Fruit fly (Drosophila melanogaster): Measurements from ENCODE around the gene twe.

twe gene

dm6 chr2L:16279774-16280252 is 18.1 kb upstream of the twe start (continued):
- TF ChIP-seq CG32264 (GFP tag; optimal IDR thresholded peaks at IDR 0.05) (no peak), Rel (GFP tag; optimal IDR thresholded peaks at IDR 0.05) (no peak), Rel (tag; optimal IDR thresholded peaks at IDR 0.05) (no peak), CrebA (GFP tag; optimal IDR thresholded peaks at IDR 0.05; ENCODE audit: borderline replicate concordance) (no peak), Hr78 (GFP tag; optimal IDR thresholded peaks at IDR 0.05) (no peak), dsf (GFP tag; optimal IDR thresholded peaks at IDR 0.05; ENCODE audit: borderline replicate concordance) (no peak), Hnf4 (GFP tag; optimal IDR thresholded peaks at IDR 0.05) (peak; percentile 32), OdsH (GFP tag; optimal IDR thresholded peaks at IDR 0.05) (peak; percentile 72), brk (GFP tag; optimal IDR thresholded peaks at IDR 0.05) (no peak), Dif (GFP tag; optimal IDR thresholded peaks at IDR 0.05; ENCODE audit: partially characterized antibody) (no peak), pan (optimal IDR thresholded peaks at IDR 0.05) (no peak), dmrt93B (GFP tag; optimal IDR thresholded peaks at IDR 0.05) (peak; percentile 20), jim (GFP tag; optimal IDR thresholded peaks at IDR 0.05) (no peak), sage (GFP tag; optimal IDR thresholded peaks at IDR 0.05) (no peak), foxo (GFP tag; optimal IDR thresholded peaks at IDR 0.05) (peak in 1 of 2 experiments; percentile 68), sv (GFP tag; optimal IDR thresholded peaks at IDR 0.05) (peak; percentile 88), Dfd (GFP tag; optimal IDR thresholded peaks at IDR 0.05) (no peak)

dm6 chr2L:16278842-16279241 is 17.2 kb upstream of the twe start:
- TF ChIP-seq Rel (GFP tag; optimal IDR thresholded peaks at IDR 0.05) (no peak), Rel (tag; optimal IDR thresholded peaks at IDR 0.05) (peak; percentile 82), brk (GFP tag; optimal IDR thresholded peaks at IDR 0.05) (no peak), lola (GFP tag; optimal IDR thresholded peaks at IDR 0.05) (no peak)

dm6 chr2L:16277922-16278321 is 16.2 kb upstream of the twe start:
- TF ChIP-seq CrebA (GFP tag; optimal IDR thresholded peaks at IDR 0.05; ENCODE audit: borderline replicate concordance), result no peak
- no peak for TF ChIP-seq lola (GFP tag; optimal IDR thresholded peaks at IDR 0.05)
- TF ChIP-seq Rel (GFP tag; optimal IDR thresholded peaks at IDR 0.05), result no peak
- TF ChIP-seq Rel (tag; optimal IDR thresholded peaks at IDR 0.05), result no peak
- TF ChIP-seq Vsx2 (GFP tag; optimal IDR thresholded peaks at IDR 0.05; ENCODE audit: partially characterized antibody), result no peak
- no peak for TF ChIP-seq tai (GFP tag; optimal IDR thresholded peaks at IDR 0.05)

- TF ChIP-seq ey (GFP tag; optimal IDR thresholded peaks at IDR 0.05), result no peak
- no peak for TF ChIP-seq Jra (GFP tag; optimal IDR thresholded peaks at IDR 0.05)
- TF ChIP-seq psq (GFP tag; optimal IDR thresholded peaks at IDR 0.05), result no peak
- TF ChIP-seq jim (GFP tag; optimal IDR thresholded peaks at IDR 0.05), result no peak
- TF ChIP-seq Myc (optimal IDR thresholded peaks at IDR 0.05), result no peak
- TF ChIP-seq h (GFP tag; optimal IDR thresholded peaks at IDR 0.05), result no peak
- no peak for TF ChIP-seq Dif (GFP tag; optimal IDR thresholded peaks at IDR 0.05; ENCODE audit: partially characterized antibody)
- no peak for TF ChIP-seq CG32264 (GFP tag; optimal IDR thresholded peaks at IDR 0.05)
- no peak for TF ChIP-seq brk (GFP tag; optimal IDR thresholded peaks at IDR 0.05)
- no peak for TF ChIP-seq Hr83 (GFP tag; optimal IDR thresholded peaks at IDR 0.05; ENCODE audit: poor library complexity, severe bottlenecking)
- TF ChIP-seq Hr78 (GFP tag; optimal IDR thresholded peaks at IDR 0.05), result no peak
- no peak for TF ChIP-seq usp (GFP tag; optimal IDR thresholded peaks at IDR 0.05)
- no peak for TF ChIP-seq GATAd (GFP tag; optimal IDR thresholded peaks at IDR 0.05)
- TF ChIP-seq CG9705 (GFP tag; optimal IDR thresholded peaks at IDR 0.05), result no peak
- TF ChIP-seq Dfd (GFP tag; optimal IDR thresholded peaks at IDR 0.05), result no peak
Observed at dm6 chr2L:16276820-16277219, 15.1 kb upstream of the twe start.

dm6 chr2L:16275809-16276178 is 14.1 kb upstream of the twe start:
- TF ChIP-seq h (GFP tag; optimal IDR thresholded peaks at IDR 0.05) (peak; percentile 21), Jra (GFP tag; optimal IDR thresholded peaks at IDR 0.05) (no peak), sv (GFP tag; optimal IDR thresholded peaks at IDR 0.05) (peak; percentile 20), CrebA (GFP tag; optimal IDR thresholded peaks at IDR 0.05; ENCODE audit: borderline replicate concordance) (no peak), GATAd (GFP tag; optimal IDR thresholded peaks at IDR 0.05) (no peak), brk (GFP tag; optimal IDR thresholded peaks at IDR 0.05) (no peak), Hr78 (GFP tag; optimal IDR thresholded peaks at IDR 0.05) (no peak), dmrt93B (GFP tag; optimal IDR thresholded peaks at IDR 0.05) (no peak), psq (GFP tag; optimal IDR thresholded peaks at IDR 0.05) (no peak), woc (GFP tag; optimal IDR thresholded peaks at IDR 0.05) (no peak), OdsH (GFP tag; optimal IDR thresholded peaks at IDR 0.05) (no peak), Hnf4 (GFP tag; optimal IDR thresholded peaks at IDR 0.05) (no peak), Myc (optimal IDR thresholded peaks at IDR 0.05) (no peak), Rel (GFP tag; optimal IDR thresholded peaks at IDR 0.05) (no peak), Rel (tag; optimal IDR thresholded peaks at IDR 0.05) (no peak), pan (optimal IDR thresholded peaks at IDR 0.05) (no peak), Sp1 (GFP tag; optimal IDR thresholded peaks at IDR 0.05) (peak; percentile 8), jim (GFP tag; optimal IDR thresholded peaks at IDR 0.05) (no peak), fru (GFP tag; optimal IDR thresholded peaks at IDR 0.05) (peak; percentile 12), dl (GFP tag; optimal IDR thresholded peaks at IDR 0.05; ENCODE audit: insufficient read depth in 1 of 2, partially characterized antibody in 2 of 2) (no peak), ey (GFP tag; optimal IDR thresholded peaks at IDR 0.05) (no peak), dsf (GFP tag; optimal IDR thresholded peaks at IDR 0.05; ENCODE audit: borderline replicate concordance) (no peak), sage (GFP tag; optimal IDR thresholded peaks at IDR 0.05) (no peak), CG9705 (GFP tag; optimal IDR thresholded peaks at IDR 0.05) (no peak), rgr (GFP tag; optimal IDR thresholded peaks at IDR 0.05) (no peak), HLH106 (tag; optimal IDR thresholded peaks at IDR 0.05) (peak; percentile 8), CG32264 (GFP tag; optimal IDR thresholded peaks at IDR 0.05) (no peak), Vsx2 (GFP tag; optimal IDR thresholded peaks at IDR 0.05; ENCODE audit: partially characterized antibody) (no peak), br (GFP tag; optimal IDR thresholded peaks at IDR 0.05) (peak; percentile 4), tai (GFP tag; optimal IDR thresholded peaks at IDR 0.05) (no peak), Dfd (GFP tag; optimal IDR thresholded peaks at IDR 0.05) (no peak), usp (GFP tag; optimal IDR thresholded peaks at IDR 0.05) (no peak), lola (GFP tag; optimal IDR thresholded peaks at IDR 0.05) (no peak), foxo (GFP tag; optimal IDR thresholded peaks at IDR 0.05) (peak in 1 of 2 experiments; percentile 30)
